Worm (Caenorhabditis elegans): ENCODE data around the gene F38B6.7.

The F38B6.7 gene

DNA sequence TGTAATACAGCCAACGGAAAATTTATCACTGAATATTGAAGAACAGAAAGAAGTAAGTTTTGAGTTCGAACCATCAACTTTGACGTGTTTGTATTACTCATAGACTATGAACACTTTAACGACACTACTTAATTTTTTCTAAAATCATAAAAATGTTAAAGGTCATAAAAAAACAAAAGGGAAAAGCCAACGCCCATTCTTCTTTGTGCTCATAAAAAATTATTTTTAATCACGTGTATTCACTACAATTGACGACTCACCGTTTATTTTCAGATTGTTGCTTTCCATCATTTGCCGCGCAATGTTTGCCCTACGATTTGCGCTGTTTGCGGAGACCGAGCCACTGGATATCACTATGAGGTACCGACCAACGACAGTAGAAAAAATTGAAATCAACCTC, 41.9 kb downstream of the F38B6.7 start:
- TF ChIP-seq ceh-32 (tag; optimal IDR thresholded peaks at IDR 0.05; ENCODE audit: poor library complexity) (no peak), cey-2 (tag; optimal IDR thresholded peaks at IDR 0.05; ENCODE audit: borderline replicate concordance, insufficient read depth) (no peak), nhr-10 (tag; optimal IDR thresholded peaks at IDR 0.05) (no peak), F49E8.2 (tag; optimal IDR thresholded peaks at IDR 0.05; ENCODE audit: borderline replicate concordance) (no peak), nhr-11 (tag; optimal IDR thresholded peaks at IDR 0.05) (no peak), ceh-20 (GFP tag; IDR thresholded peaks at IDR 0.05) (no peak), duxl-1 (tag; optimal IDR thresholded peaks at IDR 0.05; ENCODE audit: poor library complexity) (no peak), daf-16 (GFP tag; optimal IDR thresholded peaks at IDR 0.05) (no peak), daf-16 (tag; optimal IDR thresholded peaks at IDR 0.05) (no peak), php-3 (GFP tag; IDR thresholded peaks at IDR 0.05) (peak; percentile 82), unc-62 (GFP tag; optimal IDR thresholded peaks at IDR 0.05 in 1 of 2) (no peak), unc-62 (tag; optimal IDR thresholded peaks at IDR 0.05) (no peak), T20F7.1 (GFP tag; optimal IDR thresholded peaks at IDR 0.05) (no peak), zag-1 (tag; optimal IDR thresholded peaks at IDR 0.05) (no peak), skn-1 (tag; optimal IDR thresholded peaks at IDR 0.05) (no peak), pha-4 (GFP tag; IDR thresholded peaks at IDR 0.05) (no peak), pha-4 (tag; optimal IDR thresholded peaks at IDR 0.05) (peak; percentile 17), set-16 (GFP tag; IDR thresholded peaks at IDR 0.05) (no peak), hlh-11 (tag; optimal IDR thresholded peaks at IDR 0.05) (no peak), daf-12 (tag; optimal IDR thresholded peaks at IDR 0.05) (no peak), dve-1 (tag; optimal IDR thresholded peaks at IDR 0.05; ENCODE audit: insufficient read depth) (peak; percentile 0), Y48G9A.11 (GFP tag; IDR thresholded peaks at IDR 0.05) (no peak), lin-38 (GFP tag; IDR thresholded peaks at IDR 0.05) (no peak), ceh-28 (tag; optimal IDR thresholded peaks at IDR 0.05) (no peak), zfp-2 (tag; optimal IDR thresholded peaks at IDR 0.05) (no peak), madf-5 (GFP tag; IDR thresholded peaks at IDR 0.05) (no peak), nhr-48 (tag; optimal IDR thresholded peaks at IDR 0.05) (no peak), lsy-2 (tag; optimal IDR thresholded peaks at IDR 0.05) (no peak), zip-2 (tag; optimal IDR thresholded peaks at IDR 0.05) (no peak), aly-2 (tag; optimal IDR thresholded peaks at IDR 0.05) (no peak), fos-1 (tag; optimal IDR thresholded peaks at IDR 0.05) (no peak), zfp-3 (GFP tag; conservative IDR thresholded peaks at IDR 0.05) (no peak), nhr-111 (GFP tag; optimal IDR thresholded peaks at IDR 0.05) (no peak), nhr-6 (tag; optimal IDR thresholded peaks at IDR 0.05) (no peak), ama-1 (optimal IDR thresholded peaks at IDR 0.05) (no peak), nhr-28 (tag; optimal IDR thresholded peaks at IDR 0.05) (peak; percentile 26), F37D6.2 (tag; optimal IDR thresholded peaks at IDR 0.05) (no peak), ctbp-1 (GFP tag; IDR thresholded peaks at IDR 0.05) (no peak), F44E2.7 (GFP tag; IDR thresholded peaks at IDR 0.05) (no peak), lim-7 (GFP tag; IDR thresholded peaks at IDR 0.05) (no peak), nhr-102 (tag; optimal IDR thresholded peaks at IDR 0.05) (no peak), aha-1 (tag) (peak; percentile 33)

- TF ChIP-seq hlh-11 (tag; optimal IDR thresholded peaks at IDR 0.05): peak; percentile 29
- TF ChIP-seq ceh-62 (tag; optimal IDR thresholded peaks at IDR 0.05): no peak
- no peak for TF ChIP-seq spr-1 (tag; optimal IDR thresholded peaks at IDR 0.05)
- TF ChIP-seq dmd-6 (GFP tag; IDR thresholded peaks at IDR 0.05): peak; percentile 62
- TF ChIP-seq daf-16 (GFP tag; optimal IDR thresholded peaks at IDR 0.05): no peak
- peak; percentile 60 for TF ChIP-seq daf-16 (tag; optimal IDR thresholded peaks at IDR 0.05)
- peak; percentile 10 for TF ChIP-seq dve-1 (tag; optimal IDR thresholded peaks at IDR 0.05; ENCODE audit: insufficient read depth)
- peak; percentile 27 for TF ChIP-seq hlh-30 (tag; optimal IDR thresholded peaks at IDR 0.05; ENCODE audit: insufficient read depth)
- no peak for TF ChIP-seq duxl-1 (tag; optimal IDR thresholded peaks at IDR 0.05; ENCODE audit: poor library complexity)
- TF ChIP-seq ces-1 (GFP tag; optimal IDR thresholded peaks at IDR 0.05): no peak
- TF ChIP-seq nhr-28 (tag; optimal IDR thresholded peaks at IDR 0.05): peak; percentile 63
Observed at ce11 chrX:6655163-6655562, 43.0 kb downstream of the F38B6.7 start, which contains the start of gene nhr-173. nhr-173 (plus strand) TSS chrX:6655528.

All from whole organism, L4 larva.